Fruit fly (Drosophila melanogaster) whole organism: Measurements from ENCODE around the gene CG17754.

Source experiments
- CG8478 ChIP-seq: fragments of >200 bp; optimal IDR thresholded peaks from 2 replicates; lab custom pipeline; 2018; ENCODE audit warnings: inconsistent platforms
- Dll ChIP-seq: fragments of >200 bp; optimal IDR thresholded peaks from 2 replicates; lab custom pipeline; 2017
- EcR ChIP-seq, 2 experiments: fragments of >200 bp; optimal IDR thresholded peaks; 2 replicates each; lab custom pipeline; 2017; ENCODE audit warnings: missing biosample characterization in 2 of 2, missing genetic modification characterization in 2 of 2, missing genetic modification reagents in 2 of 2
- pan ChIP-seq: fragments of >200 bp; optimal IDR thresholded peaks from 2 replicates; lab custom pipeline; 2017
- psq ChIP-seq: fragments of >200 bp; optimal IDR thresholded peaks from 2 replicates; lab custom pipeline; 2017
- usp ChIP-seq: fragments of >200 bp; optimal IDR thresholded peaks from 2 replicates; lab custom pipeline; 2017; ENCODE audit warnings: missing biosample characterization, missing genetic modification characterization, mixed read lengths

Gene CG17754

dm6 chrX:9267598-9267997 is 17.4 kb downstream of the CG17754 start, which contains the start of gene Erk7:
TSS of gene Erk7 (minus strand) at chrX:9267698.
- no peak for TF ChIP-seq Dll
- TF ChIP-seq psq, result no peak
- no peak for TF ChIP-seq EcR (GFP tag; optimal IDR thresholded peaks at IDR 0.05; lab: Kevin White, UChicago)
- no peak for TF ChIP-seq usp (GFP tag; lab: Kevin White, UChicago)
- TF ChIP-seq CG8478 (lab: Kevin White, UChicago), result no peak
- TF ChIP-seq pan (lab: Kevin White, UChicago), result no peak

- TF ChIP-seq usp (GFP tag; lab: Kevin White, UChicago) (no peak), EcR (GFP tag; optimal IDR thresholded peaks at IDR 0.05; lab: Kevin White, UChicago) (no peak), pan (lab: Kevin White, UChicago) (no peak), CG8478 (lab: Kevin White, UChicago) (no peak), Dll (no peak), psq (no peak)
Observed at dm6 chrX:9269825-9270224, 19.6 kb downstream of the CG17754 start, which contains the start of gene CG17440. TSS of gene CG17440 (minus strand) at chrX:9269925.

- TF ChIP-seq CG8478 (lab: Kevin White, UChicago) (no peak), psq (no peak), usp (GFP tag; lab: Kevin White, UChicago) (no peak), pan (lab: Kevin White, UChicago) (no peak), EcR (GFP tag; optimal IDR thresholded peaks at IDR 0.05; lab: Kevin White, UChicago) (no peak), Dll (no peak)
Observed at dm6 chrX:9272830-9273507, 22.7 kb downstream of the CG17754 start, which contains the start of the genes Cfp1 and Aladin. TSS of gene Cfp1 (minus strand) at chrX:9272960. TSS of gene Aladin (plus strand) at chrX:9273413.

dm6 chrX:9281998-9282644 is 31.9 kb downstream of the CG17754 start:
- TF ChIP-seq CG8478 (lab: Kevin White, UChicago) (no peak), EcR (GFP tag; optimal IDR thresholded peaks at IDR 0.05; lab: Kevin White, UChicago) (no peak), pan (lab: Kevin White, UChicago) (no peak), Dll (no peak), usp (GFP tag; lab: Kevin White, UChicago) (no peak), psq (no peak)

- no peak for TF ChIP-seq Dll
- TF ChIP-seq CG8478 (lab: Kevin White, UChicago), result no peak
- no peak for TF ChIP-seq psq
Observed at dm6 chrX:9282783-9283289, 32.6 kb downstream of the CG17754 start, which contains the start of gene c11.1. TSS of gene c11.1 (minus strand) at chrX:9283117.

- TF ChIP-seq pan (lab: Kevin White, UChicago), result no peak
- TF ChIP-seq Dll, result peak; percentile 42
- TF ChIP-seq psq, result no peak
Observed at dm6 chrX:9284024-9284738, 34.0 kb downstream of the CG17754 start, which contains the start of gene lz. TSS of gene lz (plus strand) at chrX:9284649.

dm6 chrX:9286386-9286785 is 36.2 kb downstream of the CG17754 start:
- no peak for TF ChIP-seq psq
- no peak for TF ChIP-seq usp (GFP tag; lab: Kevin White, UChicago)
- no peak for TF ChIP-seq EcR (GFP tag; optimal IDR thresholded peaks at IDR 0.05; lab: Kevin White, UChicago)
- no peak for TF ChIP-seq pan (lab: Kevin White, UChicago)
- TF ChIP-seq Dll, result no peak
- TF ChIP-seq CG8478 (lab: Kevin White, UChicago), result no peak

- TF ChIP-seq EcR (GFP tag; optimal IDR thresholded peaks at IDR 0.05; lab: Kevin White, UChicago) (no peak), usp (GFP tag; lab: Kevin White, UChicago) (no peak), CG8478 (lab: Kevin White, UChicago) (no peak), Dll (no peak)
Observed at dm6 chrX:9291270-9291669, 41.0 kb downstream of the CG17754 start.

- TF ChIP-seq psq (no peak), pan (lab: Kevin White, UChicago) (no peak), CG8478 (lab: Kevin White, UChicago) (no peak), EcR (GFP tag; optimal IDR thresholded peaks at IDR 0.05; lab: Kevin White, UChicago) (no peak), usp (GFP tag; lab: Kevin White, UChicago) (no peak), Dll (no peak)
Observed at dm6 chrX:9295518-9295917, 45.3 kb downstream of the CG17754 start.

- TF ChIP-seq CG8478 (lab: Kevin White, UChicago), result no peak
- no peak for TF ChIP-seq usp (GFP tag; lab: Kevin White, UChicago)
- no peak for TF ChIP-seq Dll
Observed at dm6 chrX:9296518-9296917, 46.3 kb downstream of the CG17754 start.

- TF ChIP-seq pan (lab: Kevin White, UChicago), result no peak
- TF ChIP-seq Dll, result no peak
- TF ChIP-seq usp (GFP tag; lab: Kevin White, UChicago), result no peak
- TF ChIP-seq CG8478 (lab: Kevin White, UChicago), result no peak
- TF ChIP-seq EcR (GFP tag; optimal IDR thresholded peaks at IDR 0.05; lab: Kevin White, UChicago), result no peak
- TF ChIP-seq psq, result no peak
Observed at dm6 chrX:9297661-9298433, 47.6 kb downstream of the CG17754 start.
